Worm (Caenorhabditis elegans): ENCODE measurements around the gene inx-18.

- TF ChIP-seq hlh-30 (tag; optimal IDR thresholded peaks at IDR 0.05; ENCODE audit: insufficient read depth) (no peak), pha-4 (tag; optimal IDR thresholded peaks at IDR 0.05) (no peak), lin-11 (tag; optimal IDR thresholded peaks at IDR 0.05) (no peak), pqm-1 (tag; optimal IDR thresholded peaks at IDR 0.05) (no peak), ceh-22 (tag; optimal IDR thresholded peaks at IDR 0.05) (no peak)
These were observed 724 bp upstream of the inx-18 start for ce11 chrIV:605431-605830.
